Fruit fly (Drosophila melanogaster) whole organism, adult: ENCODE results near the gene CG42750.

ENCODE experiments used
- CG11617 ChIP-seq: fragments of 200-800 bp; sonication (Bioruptor generic); optimal IDR thresholded peaks from 2 replicates; lab custom pipeline; 2017; ENCODE audit warnings: mild to moderate bottlenecking, missing biosample characterization, missing genetic modification reagents, missing genetic modification characterization
- CG12768 ChIP-seq: fragments of 200-800 bp; sonication (Bioruptor generic); optimal IDR thresholded peaks from 2 replicates; lab custom pipeline; 2017; ENCODE audit warnings: missing biosample characterization, missing genetic modification characterization, mild to moderate bottlenecking, moderate library complexity, missing genetic modification reagents
- CG14711 ChIP-seq: fragments of 200-800 bp; sonication (Bioruptor generic); optimal IDR thresholded peaks from 2 replicates; lab custom pipeline; 2018; ENCODE audit warnings: missing biosample characterization, mild to moderate bottlenecking, missing genetic modification characterization, moderate library complexity
- CG1620 ChIP-seq: fragments of 200-800 bp; sonication (Bioruptor generic); optimal IDR thresholded peaks from 2 replicates; lab custom pipeline; 2016; ENCODE audit warnings: missing biosample characterization, missing genetic modification characterization
- CG33017 ChIP-seq: fragments of 200-800 bp; sonication (Bioruptor generic); optimal IDR thresholded peaks from 2 replicates; lab custom pipeline; 2018; ENCODE audit warnings: missing biosample characterization, mild to moderate bottlenecking, missing genetic modification characterization, moderate library complexity
- CG5204 ChIP-seq: fragments of 200-800 bp; sonication (Bioruptor generic); optimal IDR thresholded peaks from 2 replicates; lab custom pipeline; 2016; ENCODE audit warnings: missing biosample characterization, missing genetic modification characterization
- CG7045 ChIP-seq: fragments of 200-800 bp; sonication (Bioruptor generic); optimal IDR thresholded peaks from 2 replicates; lab custom pipeline; 2017; ENCODE audit warnings: missing biosample characterization, mild to moderate bottlenecking, missing genetic modification characterization
- CG7101 ChIP-seq: fragments of 200-800 bp; sonication (Bioruptor generic); optimal IDR thresholded peaks from 2 replicates; lab custom pipeline; 2018; ENCODE audit warnings: missing biosample characterization, mild to moderate bottlenecking, missing genetic modification characterization, moderate library complexity
- Clk ChIP-seq: fragments of 200-800 bp; sonication (Bioruptor generic); optimal IDR thresholded peaks from 2 replicates; lab custom pipeline; 2017; ENCODE audit warnings: missing biosample characterization, missing genetic modification characterization
- Crg-1 ChIP-seq: fragments of 200-800 bp; sonication (Bioruptor generic); optimal IDR thresholded peaks from 2 replicates; lab custom pipeline; 2016; ENCODE audit warnings: missing biosample characterization, missing genetic modification characterization
- Hr96 ChIP-seq: fragments of 200-800 bp; sonication (Bioruptor generic); optimal IDR thresholded peaks from 2 replicates; lab custom pipeline; 2016; ENCODE audit warnings: missing biosample characterization, missing genetic modification characterization
- Mnt ChIP-seq: fragments of 200-800 bp; sonication (Bioruptor generic); optimal IDR thresholded peaks from 2 replicates; lab custom pipeline; 2016; ENCODE audit warnings: missing biosample characterization, mild to moderate bottlenecking, missing genetic modification characterization
- bab1 ChIP-seq: fragments of 200-800 bp; sonication (Bioruptor generic); optimal IDR thresholded peaks from 3 replicates; lab custom pipeline; 2019; ENCODE audit warnings: missing biosample characterization, mild to moderate bottlenecking, missing genetic modification characterization, moderate library complexity
- cic ChIP-seq: fragments of 200-800 bp; sonication (Bioruptor generic); optimal IDR thresholded peaks from 2 replicates; lab custom pipeline; 2017; ENCODE audit warnings: missing biosample characterization, mild to moderate bottlenecking, missing genetic modification characterization, moderate library complexity
- cnc ChIP-seq, 2 experiments: fragments of >200 bp; optimal IDR thresholded peaks; 2 replicates each; lab custom pipeline; 2017
- kay ChIP-seq: fragments of 200-800 bp; sonication (Bioruptor generic); peaks from one replicate; lab custom pipeline; 2016; ENCODE audit warnings: missing biosample characterization, missing genetic modification characterization, borderline replicate concordance
- ovo ChIP-seq: fragments of 200-800 bp; sonication (Bioruptor generic); optimal IDR thresholded peaks from 2 replicates; lab custom pipeline; 2016; ENCODE audit warnings: missing biosample characterization, missing genetic modification characterization
- pad ChIP-seq: fragments of 200-800 bp; sonication (Bioruptor generic); optimal IDR thresholded peaks from 3 replicates; lab custom pipeline; 2017; ENCODE audit warnings: missing biosample characterization, missing genetic modification characterization, mild to moderate bottlenecking, moderate library complexity, missing genetic modification reagents
- tj ChIP-seq: fragments of 200-800 bp; sonication (Bioruptor generic); optimal IDR thresholded peaks from 3 replicates; lab custom pipeline; 2017; ENCODE audit warnings: missing biosample characterization, mild to moderate bottlenecking, missing genetic modification characterization, moderate library complexity
- toe ChIP-seq: fragments of 200-800 bp; sonication (Bioruptor generic); optimal IDR thresholded peaks from 2 replicates; lab custom pipeline; 2016; ENCODE audit warnings: missing biosample characterization, missing genetic modification characterization

CG42750 gene

DNA sequence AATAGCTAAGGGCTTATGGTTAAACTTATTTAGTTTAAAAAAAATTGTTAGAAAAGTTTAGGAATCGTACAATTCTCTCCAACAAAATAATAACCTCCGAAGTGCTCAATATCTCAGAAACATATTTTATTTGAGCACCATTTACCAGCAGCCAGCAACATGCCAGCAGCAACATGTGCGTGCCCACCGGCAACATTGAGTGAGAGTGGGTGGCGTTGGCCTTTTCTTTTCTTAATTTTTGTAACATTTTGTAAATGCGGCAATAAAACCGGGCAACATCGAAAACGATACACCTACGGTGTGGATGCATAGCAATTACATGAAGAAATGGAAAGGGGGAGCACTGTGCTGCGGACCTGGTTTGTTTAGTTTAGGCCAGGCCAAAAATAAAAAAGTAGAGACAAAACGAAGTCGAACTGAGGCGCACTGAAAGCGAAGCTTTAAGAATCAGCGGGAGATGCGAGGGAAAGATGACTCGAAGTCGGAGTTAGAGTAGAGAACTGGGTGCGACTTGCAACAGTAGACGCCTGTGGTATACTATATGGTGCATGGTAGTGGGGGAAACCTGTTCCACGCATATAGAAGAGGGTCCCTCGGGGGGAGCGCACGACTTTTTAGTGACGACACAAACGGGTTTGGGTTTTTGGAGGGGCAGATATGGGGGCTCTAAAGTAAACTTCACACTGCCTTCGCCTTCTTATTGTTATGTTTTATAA lies 36.2 kb upstream of the CG42750 start:
- TF ChIP-seq bab1 (GFP tag; lab: Kevin White, UChicago) (no peak), CG7101 (no peak), CG7045 (GFP tag; lab: Kevin White, UChicago) (no peak), ovo (GFP tag; lab: Kevin White, UChicago) (no peak), CG5204 (GFP tag; lab: Kevin White, UChicago) (no peak), CG1620 (GFP tag; lab: Kevin White, UChicago) (no peak), cnc (optimal IDR thresholded peaks at IDR 0.05; lab: Kevin White, UChicago) (no peak), cic (GFP tag; lab: Kevin White, UChicago) (no peak), CG33017 (no peak), Clk (no peak), Crg-1 (GFP tag; lab: Kevin White, UChicago) (no peak), CG11617 (GFP tag; lab: Kevin White, UChicago) (no peak)

DNA sequence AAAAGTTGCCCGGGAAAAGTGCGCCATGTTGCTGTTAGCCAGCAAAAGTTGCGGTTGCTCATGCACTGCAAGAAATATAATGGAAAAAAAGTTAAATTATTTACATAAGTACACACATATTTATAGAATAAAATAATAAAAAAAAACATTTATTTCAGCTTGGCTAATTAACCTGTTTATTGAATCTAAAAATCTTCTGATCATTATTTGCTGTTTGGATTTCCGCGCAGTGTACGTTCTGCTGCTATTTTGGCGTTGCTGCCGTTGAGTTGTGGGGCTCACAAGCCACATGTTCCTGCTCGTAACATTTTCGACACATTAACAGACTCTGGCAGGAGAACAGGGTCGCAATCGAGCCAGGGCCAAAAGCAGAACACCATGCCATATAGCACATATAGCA lies 34.9 kb upstream of the CG42750 start:
- TF ChIP-seq bab1 (GFP tag; lab: Kevin White, UChicago) (no peak), CG5204 (GFP tag; lab: Kevin White, UChicago) (no peak), cnc (optimal IDR thresholded peaks at IDR 0.05; lab: Kevin White, UChicago) (no peak), cic (GFP tag; lab: Kevin White, UChicago) (no peak), CG14711 (tag; lab: Kevin White, UChicago) (no peak), ovo (GFP tag; lab: Kevin White, UChicago) (no peak), Crg-1 (GFP tag; lab: Kevin White, UChicago) (no peak), tj (GFP tag; lab: Kevin White, UChicago) (no peak), CG1620 (GFP tag; lab: Kevin White, UChicago) (no peak), Clk (no peak), CG12768 (no peak), pad (GFP tag; lab: Kevin White, UChicago) (no peak), CG11617 (GFP tag; lab: Kevin White, UChicago) (no peak), CG7101 (no peak), toe (GFP tag; lab: Kevin White, UChicago) (no peak), Mnt (GFP tag; lab: Kevin White, UChicago) (no peak), Hr96 (GFP tag; lab: Kevin White, UChicago) (no peak)

DNA sequence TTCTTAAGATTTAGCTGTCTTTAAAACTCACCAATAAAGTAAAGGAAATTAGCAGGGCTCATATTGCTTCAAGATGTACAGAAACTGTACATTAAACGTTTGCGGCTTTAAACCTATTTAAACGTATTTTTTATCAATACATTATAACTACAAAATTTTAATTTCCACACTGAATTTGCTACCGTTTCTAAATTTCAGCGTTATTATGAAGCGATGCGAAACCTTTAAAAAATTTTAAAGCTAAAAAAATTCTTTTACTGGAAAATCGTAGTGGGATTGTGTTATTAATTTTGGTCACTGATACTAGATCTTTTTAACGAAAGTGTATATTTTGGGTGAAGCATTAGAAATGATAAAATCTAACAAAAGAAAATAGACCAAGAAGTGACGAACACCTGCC lies 33.8 kb upstream of the CG42750 start, which contains the start of gene CG43354:
CG43354 (minus strand) TSS at position 101 of the 400 bp plus-strand sequence.
- no peak for TF ChIP-seq tj (GFP tag; lab: Kevin White, UChicago)
- TF ChIP-seq CG7101, result no peak
- TF ChIP-seq CG5204 (GFP tag; lab: Kevin White, UChicago), result no peak
- TF ChIP-seq Mnt (GFP tag; lab: Kevin White, UChicago), result no peak
- TF ChIP-seq cnc (optimal IDR thresholded peaks at IDR 0.05; lab: Kevin White, UChicago), result no peak
- no peak for TF ChIP-seq Crg-1 (GFP tag; lab: Kevin White, UChicago)
- TF ChIP-seq cic (GFP tag; lab: Kevin White, UChicago), result no peak
- TF ChIP-seq pad (GFP tag; lab: Kevin White, UChicago), result no peak
- no peak for TF ChIP-seq CG14711 (tag; lab: Kevin White, UChicago)
- TF ChIP-seq kay, result no peak
- no peak for TF ChIP-seq CG33017
- no peak for TF ChIP-seq Clk
- no peak for TF ChIP-seq CG7045 (GFP tag; lab: Kevin White, UChicago)
- no peak for TF ChIP-seq toe (GFP tag; lab: Kevin White, UChicago)
- no peak for TF ChIP-seq CG1620 (GFP tag; lab: Kevin White, UChicago)
- no peak for TF ChIP-seq ovo (GFP tag; lab: Kevin White, UChicago)
- no peak for TF ChIP-seq Hr96 (GFP tag; lab: Kevin White, UChicago)
- TF ChIP-seq CG11617 (GFP tag; lab: Kevin White, UChicago), result no peak
- no peak for TF ChIP-seq bab1 (GFP tag; lab: Kevin White, UChicago)

DNA sequence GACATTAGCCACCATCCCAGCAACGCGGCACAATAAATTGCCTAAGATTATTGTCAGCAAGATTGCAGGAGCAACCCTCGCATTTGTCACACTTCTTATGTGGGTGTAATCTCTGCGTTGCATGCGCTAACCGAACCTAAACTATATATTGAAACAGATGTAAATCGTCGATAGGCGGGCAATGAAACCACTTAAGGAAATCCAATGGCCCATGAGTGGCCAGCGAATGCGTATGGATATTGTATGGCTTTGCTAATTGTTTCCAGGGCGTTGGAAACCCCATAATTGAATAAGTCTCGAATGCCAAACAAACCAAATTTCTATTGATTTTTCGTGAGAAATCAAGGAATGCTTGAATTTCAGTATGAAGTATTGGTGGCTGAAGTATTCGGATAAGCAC lies 33.1 kb upstream of the CG42750 start:
- TF ChIP-seq toe (GFP tag; lab: Kevin White, UChicago) (no peak), tj (GFP tag; lab: Kevin White, UChicago) (no peak), CG33017 (no peak), Mnt (GFP tag; lab: Kevin White, UChicago) (no peak), CG5204 (GFP tag; lab: Kevin White, UChicago) (no peak), CG12768 (no peak), CG7101 (no peak)

DNA sequence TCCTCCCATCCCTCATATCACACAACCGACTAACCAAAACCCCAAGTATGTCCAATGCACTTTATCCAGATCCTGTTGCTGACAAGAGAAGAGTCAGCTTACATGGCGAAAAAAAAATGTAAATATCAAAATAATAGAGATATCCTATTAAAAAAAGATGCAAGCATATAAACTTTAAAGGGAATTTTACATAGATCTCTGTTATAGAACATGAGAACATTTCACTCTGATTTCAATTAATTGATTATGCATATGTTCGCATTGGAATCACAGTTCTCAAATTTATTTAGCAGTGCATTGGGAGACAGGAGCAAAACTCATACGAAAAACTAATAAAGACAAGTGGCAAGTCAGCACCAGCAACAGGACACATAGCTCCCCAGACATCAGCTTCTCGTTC lies 32.3 kb upstream of the CG42750 start:
- TF ChIP-seq Hr96 (GFP tag; lab: Kevin White, UChicago) (no peak), Mnt (GFP tag; lab: Kevin White, UChicago) (no peak), tj (GFP tag; lab: Kevin White, UChicago) (no peak), kay (no peak), CG12768 (no peak), cic (GFP tag; lab: Kevin White, UChicago) (no peak), cnc (optimal IDR thresholded peaks at IDR 0.05; lab: Kevin White, UChicago) (no peak), CG14711 (tag; lab: Kevin White, UChicago) (no peak), Crg-1 (GFP tag; lab: Kevin White, UChicago) (no peak), CG11617 (GFP tag; lab: Kevin White, UChicago) (no peak), CG1620 (GFP tag; lab: Kevin White, UChicago) (no peak), CG33017 (no peak), ovo (GFP tag; lab: Kevin White, UChicago) (no peak), toe (GFP tag; lab: Kevin White, UChicago) (no peak)
